Fruit fly (Drosophila melanogaster): Measurements from ENCODE around the gene Osi16.

- no peak for TF ChIP-seq CG11617 (GFP tag; optimal IDR thresholded peaks at IDR 0.05)
- TF ChIP-seq Crg-1 (GFP tag; optimal IDR thresholded peaks at IDR 0.05), result no peak
- no peak for TF ChIP-seq Hr96 (GFP tag; optimal IDR thresholded peaks at IDR 0.05)
- TF ChIP-seq bab1 (GFP tag; optimal IDR thresholded peaks at IDR 0.05), result no peak
- TF ChIP-seq toe (GFP tag; optimal IDR thresholded peaks at IDR 0.05), result no peak
- TF ChIP-seq CG12768 (GFP tag; optimal IDR thresholded peaks at IDR 0.05), result no peak
- no peak for TF ChIP-seq CG7045 (GFP tag; optimal IDR thresholded peaks at IDR 0.05)
- TF ChIP-seq tj (GFP tag; optimal IDR thresholded peaks at IDR 0.05), result no peak
- no peak for TF ChIP-seq cic (GFP tag; optimal IDR thresholded peaks at IDR 0.05)
- no peak for TF ChIP-seq CG14711 (tag; optimal IDR thresholded peaks at IDR 0.05)
- no peak for TF ChIP-seq CG33017 (tag; optimal IDR thresholded peaks at IDR 0.05)
- no peak for TF ChIP-seq CG7101 (tag; optimal IDR thresholded peaks at IDR 0.05)
- TF ChIP-seq kay (GFP tag; ENCODE audit: borderline replicate concordance), result no peak
- TF ChIP-seq ovo (GFP tag; optimal IDR thresholded peaks at IDR 0.05), result no peak
Measured at dm6 chr3R:6348943-6349342, 43.9 kb downstream of the Osi16 start, which contains the start of gene Hr83.
